Worm (Caenorhabditis elegans) whole organism, mixed stage, embryonic: ENCODE measurements around the gene hsp-43.

Experiments used
- M03D4.4 ChIP-seq: sonication (generic microtip); optimal IDR thresholded peaks from 2 replicates; lab custom pipeline; 2017; ENCODE audit warnings: mild to moderate bottlenecking, missing genetic modification characterization, missing compliant biosample characterization
- bed-3 ChIP-seq: fragments of 200-800 bp; sonication (Bioruptor generic); optimal IDR thresholded peaks from 3 replicates; lab custom pipeline; 2018; ENCODE audit warnings: mild to moderate bottlenecking, missing genetic modification characterization, moderate library complexity, missing compliant biosample characterization
- blmp-1 ChIP-seq: fragments of 150-350 bp; optimal IDR thresholded peaks from 2 replicates; lab custom pipeline; 2014; ENCODE audit warnings: missing biosample characterization, missing genetic modification characterization
- ceh-39 ChIP-seq: fragments of 150-350 bp; optimal IDR thresholded peaks from 2 replicates; lab custom pipeline; 2014; ENCODE audit warnings: missing biosample characterization, missing genetic modification characterization
- ceh-43 ChIP-seq: fragments of 200-800 bp; sonication (Bioruptor generic); optimal IDR thresholded peaks from 2 replicates; lab custom pipeline; 2018; ENCODE audit warnings: mild to moderate bottlenecking, missing genetic modification characterization, moderate library complexity, missing compliant biosample characterization
- ceh-83 ChIP-seq: fragments of 200-800 bp; sonication (Bioruptor generic); optimal IDR thresholded peaks from 2 replicates; lab custom pipeline; 2018; ENCODE audit warnings: mild to moderate bottlenecking, missing genetic modification characterization, missing compliant biosample characterization
- ces-1 ChIP-seq: fragments of 150-350 bp; optimal IDR thresholded peaks from 2 replicates; lab custom pipeline; 2014; ENCODE audit warnings: missing biosample characterization, missing genetic modification reagents, missing genetic modification characterization
- cnd-1 ChIP-seq: fragments of 200-800 bp; sonication (Bioruptor generic); optimal IDR thresholded peaks from 2 replicates; lab custom pipeline; 2018; ENCODE audit warnings: mild to moderate bottlenecking, missing genetic modification characterization, missing compliant biosample characterization
- drap-1 ChIP-seq: fragments of 200-800 bp; sonication (Bioruptor generic); optimal IDR thresholded peaks from 3 replicates; lab custom pipeline; 2018; ENCODE audit warnings: mild to moderate bottlenecking, missing genetic modification characterization, missing compliant biosample characterization
- elt-1 ChIP-seq: sonication (generic microtip); optimal IDR thresholded peaks from 2 replicates; lab custom pipeline; 2017; ENCODE audit warnings: missing genetic modification characterization, mild to moderate bottlenecking, missing compliant biosample characterization, antibody characterized with exemption, moderate library complexity, borderline replicate concordance; ENCODE audit not compliant: insufficient read depth
- elt-3 ChIP-seq: fragments of 150-350 bp; optimal IDR thresholded peaks from 2 replicates; lab custom pipeline; 2014; ENCODE audit warnings: missing biosample characterization, missing genetic modification characterization
- flh-1 ChIP-seq: fragments of 200-800 bp; sonication (Bioruptor generic); optimal IDR thresholded peaks from 2 replicates; lab custom pipeline; 2018; ENCODE audit warnings: mild to moderate bottlenecking, missing genetic modification characterization, moderate library complexity, missing compliant biosample characterization
- ham-2 ChIP-seq: fragments of 200-800 bp; sonication (Bioruptor generic); optimal IDR thresholded peaks from 2 replicates; lab custom pipeline; 2018; ENCODE audit warnings: mild to moderate bottlenecking, missing genetic modification characterization, missing compliant biosample characterization
- hlh-1 ChIP-seq: fragments of 150-350 bp; optimal IDR thresholded peaks from 2 replicates; lab custom pipeline; 2014; ENCODE audit warnings: missing biosample characterization, missing genetic modification reagents, missing genetic modification characterization
- lin-13 ChIP-seq: fragments of 150-350 bp; optimal IDR thresholded peaks from 2 replicates; lab custom pipeline; 2014; ENCODE audit warnings: missing biosample characterization, missing genetic modification characterization
- lin-32 ChIP-seq: fragments of 200-800 bp; sonication (Bioruptor generic); optimal IDR thresholded peaks from 2 replicates; lab custom pipeline; 2018; ENCODE audit warnings: mild to moderate bottlenecking, missing genetic modification characterization, missing compliant biosample characterization
- lsy-2 ChIP-seq: fragments of 150-350 bp; optimal IDR thresholded peaks from 2 replicates; lab custom pipeline; 2014; ENCODE audit warnings: missing biosample characterization, missing genetic modification characterization
- mab-5 ChIP-seq: fragments of 150-350 bp; optimal IDR thresholded peaks from 2 replicates; lab custom pipeline; 2014; ENCODE audit warnings: missing biosample characterization, missing genetic modification characterization
- mep-1 ChIP-seq: fragments of 150-350 bp; optimal IDR thresholded peaks from 2 replicates; lab custom pipeline; 2017; ENCODE audit warnings: missing biosample characterization, missing genetic modification reagents, missing genetic modification characterization, inconsistent platforms
- mls-2 ChIP-seq: sonication (generic microtip); optimal IDR thresholded peaks from 2 replicates; lab custom pipeline; 2016; ENCODE audit warnings: mild to moderate bottlenecking, missing genetic modification characterization, moderate library complexity, missing compliant biosample characterization
- nhr-12 ChIP-seq: fragments of 150-350 bp; optimal IDR thresholded peaks from 2 replicates; lab custom pipeline; 2014; ENCODE audit warnings: missing biosample characterization, missing genetic modification characterization
- nhr-2 ChIP-seq: fragments of 150-350 bp; optimal IDR thresholded peaks from 2 replicates; lab custom pipeline; 2014; ENCODE audit warnings: missing biosample characterization, missing genetic modification characterization
- nhr-237 ChIP-seq: fragments of 150-350 bp; optimal IDR thresholded peaks from 2 replicates; lab custom pipeline; 2014; ENCODE audit warnings: missing biosample characterization, missing genetic modification characterization
- nhr-28 ChIP-seq: fragments of 150-350 bp; optimal IDR thresholded peaks from 2 replicates; lab custom pipeline; 2014; ENCODE audit warnings: missing biosample characterization, missing genetic modification characterization
- nhr-76 ChIP-seq: sonication (generic microtip); optimal IDR thresholded peaks from 2 replicates; lab custom pipeline; 2017; ENCODE audit warnings: missing biosample characterization, missing genetic modification characterization
- pha-4 ChIP-seq: fragments of 150-350 bp; optimal IDR thresholded peaks from 2 replicates; lab custom pipeline; 2018; ENCODE audit warnings: missing biosample characterization, missing genetic modification reagents, missing genetic modification characterization
- sem-2 ChIP-seq: fragments of 200-800 bp; sonication (Bioruptor generic); optimal IDR thresholded peaks from 2 replicates; lab custom pipeline; 2018; ENCODE audit warnings: mild to moderate bottlenecking, missing genetic modification characterization, missing compliant biosample characterization
- snpc-4 ChIP-seq: fragments of 150-350 bp; optimal IDR thresholded peaks from 2 replicates; lab custom pipeline; 2014; ENCODE audit warnings: missing biosample characterization, missing genetic modification characterization
- sptf-1 ChIP-seq: sonication (generic microtip); optimal IDR thresholded peaks from 2 replicates; lab custom pipeline; 2017; ENCODE audit warnings: mild to moderate bottlenecking, missing genetic modification characterization, moderate library complexity, missing compliant biosample characterization
- tbx-8 ChIP-seq: fragments of 200-800 bp; sonication (Bioruptor generic); optimal IDR thresholded peaks from 2 replicates; lab custom pipeline; 2018; ENCODE audit warnings: mild to moderate bottlenecking, missing genetic modification characterization, moderate library complexity, missing compliant biosample characterization
- unc-120 ChIP-seq: sonication (generic microtip); optimal IDR thresholded peaks from 2 replicates; lab custom pipeline; 2017; ENCODE audit warnings: missing genetic modification characterization, missing compliant biosample characterization; ENCODE audit not compliant: poor library complexity, severe bottlenecking
- unc-39 ChIP-seq: fragments of 150-350 bp; optimal IDR thresholded peaks from 2 replicates; lab custom pipeline; 2014; ENCODE audit warnings: missing biosample characterization, missing genetic modification characterization
- unc-62 ChIP-seq: fragments of 150-350 bp; optimal IDR thresholded peaks from 2 replicates; lab custom pipeline; 2014; ENCODE audit warnings: missing biosample characterization, missing genetic modification reagents, missing genetic modification characterization
- zip-8 ChIP-seq: fragments of 150-350 bp; optimal IDR thresholded peaks from 2 replicates; lab custom pipeline; 2014; ENCODE audit warnings: missing biosample characterization, missing genetic modification characterization
- ztf-11 ChIP-seq: fragments of 150-350 bp; optimal IDR thresholded peaks from 2 replicates; lab custom pipeline; 2014; ENCODE audit warnings: missing biosample characterization, missing genetic modification characterization

Gene hsp-43

ce11 chrX:6256969-6257368 is 21.6 kb upstream of the hsp-43 start:
- TF ChIP-seq elt-3 (tag; lab: Kevin White, UChicago) (no peak), unc-39 (no peak), mls-2 (no peak), lin-13 (no peak), pha-4 (tag; lab: Kevin White, UChicago) (no peak), sem-2 (GFP tag; lab: Kevin White, UChicago) (no peak), ceh-83 (no peak), cnd-1 (no peak), drap-1 (GFP tag; lab: Kevin White, UChicago) (no peak), nhr-28 (tag; lab: Kevin White, UChicago) (no peak), lsy-2 (tag; lab: Kevin White, UChicago) (no peak), ceh-43 (no peak), unc-62 (GFP tag; lab: Kevin White, UChicago) (no peak), hlh-1 (tag; lab: Kevin White, UChicago) (no peak), nhr-76 (tag; lab: Kevin White, UChicago) (no peak), tbx-8 (no peak), bed-3 (GFP tag; lab: Kevin White, UChicago) (no peak), nhr-237 (no peak), nhr-12 (tag; lab: Kevin White, UChicago) (no peak), lin-32 (GFP tag; lab: Kevin White, UChicago) (no peak)

DNA sequence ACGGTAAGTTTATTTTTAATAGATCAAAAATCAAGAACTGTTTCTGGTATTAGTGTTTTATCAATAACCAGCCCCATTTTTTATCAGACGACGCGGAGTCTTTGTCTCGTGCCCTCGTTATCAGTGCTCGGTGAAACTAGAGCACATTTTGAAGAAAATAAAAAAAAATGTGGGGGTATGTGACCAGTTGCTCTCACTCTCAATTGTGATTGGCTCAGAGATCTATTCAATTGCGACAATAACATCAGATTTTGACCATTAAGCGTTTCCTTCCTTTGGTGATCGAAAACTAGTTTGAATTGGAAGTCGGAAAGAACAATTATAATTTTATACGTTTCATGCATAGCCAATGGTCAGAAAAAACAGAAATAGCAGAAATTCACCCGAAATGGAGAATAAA is 21.1 kb upstream of the hsp-43 start:
- no peak for TF ChIP-seq snpc-4 (tag; lab: Kevin White, UChicago)
- TF ChIP-seq tbx-8, result no peak
- TF ChIP-seq unc-120 (tag; lab: Kevin White, UChicago), result no peak
- no peak for TF ChIP-seq ces-1 (GFP tag; lab: Kevin White, UChicago)
- TF ChIP-seq flh-1 (GFP tag; lab: Kevin White, UChicago), result no peak
- TF ChIP-seq zip-8 (tag; lab: Kevin White, UChicago), result no peak
- TF ChIP-seq nhr-237, result no peak
- TF ChIP-seq bed-3 (GFP tag; lab: Kevin White, UChicago), result no peak
- no peak for TF ChIP-seq unc-39
- TF ChIP-seq ceh-83, result no peak
- no peak for TF ChIP-seq sptf-1 (tag; lab: Kevin White, UChicago)
- TF ChIP-seq unc-62 (GFP tag; lab: Kevin White, UChicago), result no peak
- no peak for TF ChIP-seq nhr-2 (tag; lab: Kevin White, UChicago)
- no peak for TF ChIP-seq lsy-2 (tag; lab: Kevin White, UChicago)
- TF ChIP-seq blmp-1, result no peak
- no peak for TF ChIP-seq ceh-39 (tag; lab: Kevin White, UChicago)
- no peak for TF ChIP-seq cnd-1

DNA sequence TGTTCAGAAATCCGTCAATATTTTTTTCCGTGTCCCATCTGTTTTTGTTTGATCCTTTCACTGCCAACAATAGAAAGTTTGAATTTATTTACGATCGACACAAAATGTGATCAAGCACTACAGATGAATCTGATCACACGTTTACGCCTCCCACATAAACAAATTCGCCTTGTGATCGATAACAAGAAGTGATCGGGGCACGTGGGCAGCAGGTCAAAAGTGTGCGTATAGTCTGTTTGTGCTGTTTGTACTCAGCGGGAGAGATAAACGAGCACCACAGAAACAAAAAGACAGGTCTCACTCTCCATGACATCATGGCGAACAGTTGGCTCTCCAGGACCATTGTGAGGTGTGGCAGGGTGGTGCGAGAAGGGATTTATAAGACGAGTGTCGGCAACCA is 20.2 kb upstream of the hsp-43 start:
- TF ChIP-seq blmp-1 (no peak), unc-39 (no peak), tbx-8 (no peak), nhr-76 (tag; lab: Kevin White, UChicago) (no peak), mab-5 (tag; lab: Kevin White, UChicago) (no peak), elt-3 (tag; lab: Kevin White, UChicago) (no peak), ham-2 (GFP tag; lab: Kevin White, UChicago) (no peak), nhr-12 (tag; lab: Kevin White, UChicago) (no peak), nhr-28 (tag; lab: Kevin White, UChicago) (no peak), flh-1 (GFP tag; lab: Kevin White, UChicago) (no peak), zip-8 (tag; lab: Kevin White, UChicago) (no peak), nhr-237 (no peak), ceh-83 (no peak), M03D4.4 (tag; lab: Kevin White, UChicago) (no peak), mls-2 (no peak), pha-4 (tag; lab: Kevin White, UChicago) (no peak), ztf-11 (no peak), ceh-39 (tag; lab: Kevin White, UChicago) (peak; percentile 36), hlh-1 (tag; lab: Kevin White, UChicago) (peak; percentile 90), drap-1 (GFP tag; lab: Kevin White, UChicago) (no peak), lin-13 (no peak), lin-32 (GFP tag; lab: Kevin White, UChicago) (no peak), sptf-1 (tag; lab: Kevin White, UChicago) (no peak), unc-62 (GFP tag; lab: Kevin White, UChicago) (peak; percentile 47), nhr-2 (tag; lab: Kevin White, UChicago) (peak; percentile 84), elt-1 (tag; lab: Kevin White, UChicago) (no peak), lsy-2 (tag; lab: Kevin White, UChicago) (no peak), cnd-1 (peak; percentile 81), ceh-43 (no peak), mep-1 (peak; percentile 29), bed-3 (GFP tag; lab: Kevin White, UChicago) (no peak), ces-1 (GFP tag; lab: Kevin White, UChicago) (no peak), sem-2 (GFP tag; lab: Kevin White, UChicago) (no peak), snpc-4 (tag; lab: Kevin White, UChicago) (no peak), unc-120 (tag; lab: Kevin White, UChicago) (peak; percentile 30)
